Worm (Caenorhabditis elegans) whole organism, late embryonic: ENCODE data around the gene F57B7.2.

Experiments used
- ceh-14 ChIP-seq: sonication (generic microtip); optimal IDR thresholded peaks from 2 replicates; lab custom pipeline; 2016; ENCODE audit warnings: missing genotype, missing genetic modification characterization, missing compliant biosample characterization
- elt-2 ChIP-seq: sonication (generic microtip); optimal IDR thresholded peaks from 2 replicates; lab custom pipeline; 2016; ENCODE audit warnings: missing genetic modification reagents, missing genetic modification characterization, missing compliant biosample characterization
- hlh-13 ChIP-seq: fragments of 200-800 bp; sonication (Bioruptor generic); optimal IDR thresholded peaks from 2 replicates; lab custom pipeline; 2018; ENCODE audit warnings: mild to moderate bottlenecking, missing genetic modification characterization, missing compliant biosample characterization
- hlh-6 ChIP-seq: sonication (generic microtip); optimal IDR thresholded peaks from 2 replicates; lab custom pipeline; 2016; ENCODE audit warnings: missing genotype, missing genetic modification characterization, missing compliant biosample characterization
- lin-11 ChIP-seq: fragments of 200-800 bp; sonication (Bioruptor generic); optimal IDR thresholded peaks from 2 replicates; lab custom pipeline; 2018; ENCODE audit warnings: mild to moderate bottlenecking, missing genetic modification characterization, missing compliant biosample characterization
- nfya-1 ChIP-seq: sonication (generic microtip); optimal IDR thresholded peaks from 2 replicates; lab custom pipeline; 2017; ENCODE audit warnings: missing genetic modification characterization, mild to moderate bottlenecking, missing compliant biosample characterization, antibody characterized with exemption, moderate library complexity
- nhr-11 ChIP-seq: fragments of 150-350 bp; optimal IDR thresholded peaks from 2 replicates; lab custom pipeline; 2014; ENCODE audit warnings: missing biosample characterization, missing genetic modification characterization
- pha-4 ChIP-seq: fragments of 150-350 bp; optimal IDR thresholded peaks from 2 replicates; lab custom pipeline; 2018; ENCODE audit warnings: missing biosample characterization, missing genetic modification reagents, missing genetic modification characterization
- sox-2 ChIP-seq: fragments of 200-800 bp; sonication (Bioruptor generic); IDR thresholded peaks from 2 replicates; pipeline ENCODE4 v1.3.6; 2022; ENCODE audit warnings: missing genetic modification reagents, missing genetic modification characterization, missing compliant biosample characterization
- sox-4 ChIP-seq: sonication (generic microtip); optimal IDR thresholded peaks from 2 replicates; lab custom pipeline; 2017; ENCODE audit warnings: mild to moderate bottlenecking, missing genetic modification characterization, inconsistent platforms, missing compliant biosample characterization
- tbx-7 ChIP-seq: sonication (generic microtip); optimal IDR thresholded peaks from 2 replicates; lab custom pipeline; 2016; ENCODE audit warnings: missing genotype, missing genetic modification characterization, missing compliant biosample characterization

- TF ChIP-seq ceh-14 (tag; lab: Kevin White, UChicago) (no peak), elt-2 (tag; lab: Kevin White, UChicago) (no peak), hlh-6 (no peak), hlh-13 (GFP tag; lab: Kevin White, UChicago) (no peak), tbx-7 (tag; lab: Kevin White, UChicago) (no peak), sox-4 (tag; lab: Kevin White, UChicago) (no peak), nhr-11 (tag; lab: Kevin White, UChicago) (no peak), nfya-1 (tag; lab: Kevin White, UChicago) (no peak), lin-11 (tag; lab: Kevin White, UChicago) (no peak), pha-4 (tag; lab: Kevin White, UChicago) (no peak), sox-2 (no peak)
Measured at ce11 chrV:11492456-11492855, 49.1 kb upstream of the F57B7.2 start, which contains the start of gene T11F9.21.
